Worm (Caenorhabditis elegans) whole organism, L3 larva: ENCODE measurements around the gene VY10G11R.1.
A peak's percentile ranks its signal among the peaks of the same experiment; 100 is the strongest.

ENCODE experiments used
- ceh-16 ChIP-seq: sonication (generic microtip); optimal IDR thresholded peaks from 2 replicates; lab custom pipeline; 2017; ENCODE audit warnings: missing biosample characterization, missing genetic modification characterization
- hmg-11 ChIP-seq: sonication (generic microtip); optimal IDR thresholded peaks from 2 replicates; lab custom pipeline; 2016; ENCODE audit warnings: missing genetic modification characterization, missing compliant biosample characterization
- lin-15B ChIP-seq: fragments of 150-350 bp; optimal IDR thresholded peaks from 2 replicates; lab custom pipeline; 2014; ENCODE audit warnings: missing biosample characterization, missing genetic modification characterization
- lin-39 ChIP-seq: fragments of 150-350 bp; optimal IDR thresholded peaks from 2 replicates; lab custom pipeline; 2018; ENCODE audit warnings: missing biosample characterization, missing genetic modification reagents, missing genetic modification characterization
- nfya-1 ChIP-seq: sonication (generic microtip); optimal IDR thresholded peaks from 2 replicates; lab custom pipeline; 2017; ENCODE audit warnings: missing genetic modification characterization, mild to moderate bottlenecking, missing compliant biosample characterization, antibody characterized with exemption, moderate library complexity; ENCODE audit not compliant: insufficient read depth
- nhr-67 ChIP-seq: fragments of 150-350 bp; optimal IDR thresholded peaks from 2 replicates; lab custom pipeline; 2014; ENCODE audit warnings: missing biosample characterization, missing genetic modification characterization

Gene VY10G11R.1

ce11 chrIV:16421903-16422557 lies 48.8 kb downstream of the VY10G11R.1 start:
- TF ChIP-seq nfya-1 (tag; lab: Kevin White, UChicago) (peak; percentile 26), lin-15B (peak; percentile 30), hmg-11 (peak; percentile 26), nhr-67 (tag; lab: Kevin White, UChicago) (no peak), lin-39 (tag; lab: Kevin White, UChicago) (peak; percentile 6), ceh-16 (tag; lab: Kevin White, UChicago) (no peak)
